Worm (Caenorhabditis elegans) whole organism, young adult: ENCODE data around the gene C01B10.44.
A peak's percentile ranks its signal among the peaks of the same experiment; 100 is the strongest.
"Not testable (repeated sequence)": the region's sequence is repeated elsewhere in the genome, so short reads cannot be mapped to it uniquely, and the experiment has no call there.

Experiments
- B0019.2 ChIP-seq: fragments of 200-800 bp; sonication (Bioruptor generic); conservative IDR thresholded peaks from 2 replicates; pipeline ENCODE4 v1.3.6; 2022; ENCODE audit warnings: missing genetic modification reagents, missing genetic modification characterization, missing compliant biosample characterization
- B0035.1 ChIP-seq: sonication (generic microtip); optimal IDR thresholded peaks from 2 replicates; lab custom pipeline; 2016; ENCODE audit warnings: missing genetic modification characterization, mild to moderate bottlenecking, missing compliant biosample characterization, missing genotype, missing genetic modification reagents
- B0336.3 ChIP-seq: fragments of 200-800 bp; sonication (Bioruptor generic); IDR thresholded peaks from 2 replicates; pipeline ENCODE4 v1.3.6; 2022; ENCODE audit warnings: missing genetic modification characterization, missing compliant biosample characterization
- F23B12.7 ChIP-seq: sonication (generic microtip); optimal IDR thresholded peaks from 2 replicates; lab custom pipeline; 2017; ENCODE audit warnings: missing genetic modification characterization, mild to moderate bottlenecking, missing compliant biosample characterization, antibody characterized with exemption, moderate library complexity; ENCODE audit not compliant: insufficient read depth
- F55B11.4 ChIP-seq: sonication (generic microtip); optimal IDR thresholded peaks from 2 replicates; lab custom pipeline; 2016; ENCODE audit warnings: missing compliant biosample characterization, missing genetic modification characterization, borderline replicate concordance; ENCODE audit not compliant: insufficient read depth
- F57A8.1 ChIP-seq: fragments of 200-800 bp; sonication (Bioruptor generic); optimal IDR thresholded peaks from 2 replicates; lab custom pipeline; 2018; ENCODE audit warnings: mild to moderate bottlenecking, missing genetic modification characterization, moderate library complexity, missing compliant biosample characterization
- F57C9.4 ChIP-seq: sonication (generic microtip); optimal IDR thresholded peaks from 2 replicates; lab custom pipeline; 2017; ENCODE audit warnings: mild to moderate bottlenecking, missing genetic modification characterization, missing compliant biosample characterization
- T26A5.8 ChIP-seq: sonication (generic microtip); optimal IDR thresholded peaks from 2 replicates; lab custom pipeline; 2016; ENCODE audit warnings: missing genetic modification characterization, missing compliant biosample characterization
- Y79H2A.3 ChIP-seq: fragments of 200-800 bp; sonication (Bioruptor generic); conservative IDR thresholded peaks from 2 replicates; pipeline ENCODE4 v1.3.6; 2022; ENCODE audit warnings: missing genetic modification reagents, missing genetic modification characterization, missing compliant biosample characterization
- akir-1 ChIP-seq: fragments of 200-800 bp; sonication (Bioruptor generic); optimal IDR thresholded peaks from 2 replicates; lab custom pipeline; 2018; ENCODE audit warnings: mild to moderate bottlenecking, missing genetic modification characterization, moderate library complexity, missing compliant biosample characterization
- attf-6 ChIP-seq: fragments of 200-800 bp; sonication (Bioruptor generic); IDR thresholded peaks from 2 replicates; pipeline ENCODE4 v1.3.6; 2022; ENCODE audit warnings: missing genetic modification reagents, missing genetic modification characterization, missing compliant biosample characterization
- ceh-79 ChIP-seq: sonication (generic microtip); optimal IDR thresholded peaks from 2 replicates; lab custom pipeline; 2017; ENCODE audit warnings: mild to moderate bottlenecking, missing genetic modification characterization, missing compliant biosample characterization
- dox-1 ChIP-seq: fragments of 200-800 bp; sonication (Bioruptor generic); IDR thresholded peaks from 2 replicates; pipeline ENCODE4 v1.3.6; 2022; ENCODE audit warnings: missing genetic modification reagents, missing genetic modification characterization, missing compliant biosample characterization
- dpff-1 ChIP-seq: sonication (generic microtip); optimal IDR thresholded peaks from 2 replicates; lab custom pipeline; 2017; ENCODE audit warnings: mild to moderate bottlenecking, missing genetic modification characterization, missing compliant biosample characterization
- fkh-3 ChIP-seq: sonication (generic microtip); optimal IDR thresholded peaks from 2 replicates; lab custom pipeline; 2016; ENCODE audit warnings: mild to moderate bottlenecking, missing genetic modification characterization, missing compliant biosample characterization
- gei-17 ChIP-seq: fragments of 200-800 bp; sonication (Bioruptor generic); optimal IDR thresholded peaks from 2 replicates; lab custom pipeline; 2018; ENCODE audit warnings: mild to moderate bottlenecking, missing genetic modification characterization, missing compliant biosample characterization
- hmg-1.2 ChIP-seq: fragments of 200-800 bp; sonication (Bioruptor generic); IDR thresholded peaks from 2 replicates; pipeline ENCODE4 v1.3.6; 2022; ENCODE audit warnings: missing genetic modification reagents, missing genetic modification characterization, missing compliant biosample characterization
- hrde-1 ChIP-seq: sonication (generic microtip); optimal IDR thresholded peaks from 2 replicates; lab custom pipeline; 2016; ENCODE audit warnings: missing genetic modification characterization, mild to moderate bottlenecking, missing compliant biosample characterization, moderate library complexity, missing genotype, missing genetic modification reagents, borderline replicate concordance
- let-526 ChIP-seq: fragments of 200-800 bp; sonication (Bioruptor generic); IDR thresholded peaks from 2 replicates; pipeline ENCODE4 v1.3.6; 2022; ENCODE audit warnings: missing genetic modification reagents, missing genetic modification characterization, missing compliant biosample characterization
- lin-26 ChIP-seq: fragments of 200-800 bp; sonication (Bioruptor generic); IDR thresholded peaks from 2 replicates; pipeline ENCODE4 v1.3.6; 2022; ENCODE audit warnings: missing genetic modification reagents, missing genetic modification characterization, missing compliant biosample characterization
- lin-35 ChIP-seq, 3 experiments: fragments of 150-350 bp in 2 of 3; sonication (generic microtip) in 1 of 3; optimal IDR thresholded peaks; 2 replicates each; lab custom pipeline; 2014 to 2018; ENCODE audit warnings: missing biosample characterization in 3 of 3, missing genetic modification characterization in 3 of 3, missing genetic modification reagents in 3 of 3
- lir-1 ChIP-seq: fragments of 200-800 bp; sonication (Bioruptor generic); conservative IDR thresholded peaks from 2 replicates; pipeline ENCODE4 v1.3.6; 2022; ENCODE audit warnings: missing genetic modification reagents, missing genetic modification characterization, missing compliant biosample characterization
- madf-3 ChIP-seq: fragments of 200-800 bp; sonication (Bioruptor generic); IDR thresholded peaks from 2 replicates; pipeline ENCODE4 v1.3.6; 2022; ENCODE audit warnings: missing genetic modification reagents, missing genetic modification characterization, missing compliant biosample characterization
- madf-6 ChIP-seq: fragments of 200-800 bp; sonication (Bioruptor generic); IDR thresholded peaks from 2 replicates; pipeline ENCODE4 v1.3.6; 2022; ENCODE audit warnings: missing genetic modification reagents, missing genetic modification characterization, missing compliant biosample characterization
- mcd-1 ChIP-seq: fragments of 200-800 bp; sonication (Bioruptor generic); IDR thresholded peaks from 2 replicates; pipeline ENCODE4 v1.3.6; 2022; ENCODE audit warnings: missing genetic modification reagents, missing genetic modification characterization, missing compliant biosample characterization
- nhr-179 ChIP-seq: sonication (generic microtip); optimal IDR thresholded peaks from 2 replicates; lab custom pipeline; 2016; ENCODE audit warnings: mild to moderate bottlenecking, missing genetic modification characterization, missing compliant biosample characterization
- nhr-80 ChIP-seq: sonication (generic microtip); optimal IDR thresholded peaks from 2 replicates; lab custom pipeline; 2016; ENCODE audit warnings: missing genetic modification characterization, missing compliant biosample characterization
- nhr-90 ChIP-seq: sonication (generic microtip); optimal IDR thresholded peaks from 2 replicates; lab custom pipeline; 2016; ENCODE audit warnings: missing genotype, mild to moderate bottlenecking, missing genetic modification characterization, missing compliant biosample characterization
- pbrm-1 ChIP-seq: fragments of 200-800 bp; sonication (Bioruptor generic); IDR thresholded peaks from 2 replicates; pipeline ENCODE4 v1.3.6; 2022; ENCODE audit warnings: missing genetic modification reagents, missing genetic modification characterization, missing compliant biosample characterization
- rec-8 ChIP-seq, 2 experiments: sonication (generic microtip); optimal IDR thresholded peaks; 2 replicates each; lab custom pipeline; 2016; ENCODE audit warnings: mild to moderate bottlenecking in 2 of 2, missing genetic modification characterization in 2 of 2, missing genetic modification reagents in 2 of 2, missing genotype in 2 of 2, missing biosample characterization in 1 of 2, missing compliant biosample characterization in 1 of 2, moderate library complexity in 1 of 2
- snpc-3.4 ChIP-seq: sonication (generic microtip); optimal IDR thresholded peaks from 2 replicates; lab custom pipeline; 2017; ENCODE audit warnings: missing genetic modification characterization, mild to moderate bottlenecking, missing compliant biosample characterization, antibody characterized with exemption, moderate library complexity, missing genotype, missing genetic modification reagents
- snpc-4 ChIP-seq, 5 experiments: fragments of 150-350 bp in 1 of 5; sonication (generic microtip) in 4 of 5; optimal IDR thresholded peaks; 2 replicates each; lab custom pipeline; 2014 to 2018; ENCODE audit warnings: missing genetic modification characterization in 5 of 5, missing biosample characterization in 3 of 5, antibody characterized with exemption in 2 of 5, mild to moderate bottlenecking in 2 of 5, missing compliant biosample characterization in 2 of 5, missing genotype in 2 of 5, moderate library complexity in 2 of 5, missing genetic modification reagents in 1 of 5
- xnd-1 ChIP-seq: sonication (generic microtip); optimal IDR thresholded peaks from 2 replicates; lab custom pipeline; 2016; ENCODE audit warnings: missing genotype, missing genetic modification reagents, missing genetic modification characterization, missing compliant biosample characterization
- ztf-22 ChIP-seq: fragments of 200-800 bp; sonication (Bioruptor generic); optimal IDR thresholded peaks from 2 replicates; lab custom pipeline; 2018; ENCODE audit warnings: mild to moderate bottlenecking, missing genetic modification characterization, moderate library complexity, missing compliant biosample characterization
- ztf-25 ChIP-seq: fragments of 200-800 bp; sonication (Bioruptor generic); IDR thresholded peaks from 2 replicates; pipeline ENCODE4 v1.3.6; 2022; ENCODE audit warnings: missing genetic modification reagents, missing genetic modification characterization, missing compliant biosample characterization
- ztf-3 ChIP-seq: fragments of 200-800 bp; sonication (Bioruptor generic); optimal IDR thresholded peaks from 2 replicates; lab custom pipeline; 2018; ENCODE audit warnings: mild to moderate bottlenecking, missing genetic modification characterization, missing compliant biosample characterization

The C01B10.44 gene

DNA sequence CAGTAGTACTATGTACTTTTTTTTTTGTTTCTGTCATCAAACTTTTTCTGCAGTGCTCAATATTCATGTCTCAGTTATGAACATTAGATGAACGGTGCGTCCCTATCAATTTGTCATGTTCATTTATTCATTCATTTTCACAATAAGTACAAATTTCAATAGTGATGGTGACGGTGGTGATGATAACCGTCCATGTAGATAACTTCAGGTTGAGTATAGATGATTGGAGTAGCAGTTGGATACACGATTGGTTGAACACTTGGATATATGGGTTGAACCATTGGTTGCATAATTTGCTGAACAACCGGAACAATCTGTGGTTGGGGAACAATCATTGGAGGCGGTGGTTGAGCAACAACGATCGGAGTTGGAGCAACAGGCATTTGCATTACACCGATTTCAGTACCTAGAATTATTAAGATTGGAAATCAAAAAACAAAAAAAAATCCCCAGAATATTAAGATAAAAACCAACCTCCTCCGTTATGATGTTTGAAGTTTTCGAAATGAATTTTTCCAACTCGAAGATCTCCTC lies 35.3 kb upstream of the C01B10.44 start:
- TF ChIP-seq nhr-179 (tag; lab: Kevin White, UChicago): no peak
- no peak for TF ChIP-seq ztf-25
- no peak for TF ChIP-seq snpc-4 (GFP tag; optimal IDR thresholded peaks at IDR 0.05; lab: Kevin White, UChicago)
- TF ChIP-seq snpc-4 (tag; optimal IDR thresholded peaks at IDR 0.05; lab: Kevin White, UChicago): peak in 1 of 4 experiments; percentile 61
- 0 out of 2 replicates have a peak, but pooled peaks have one; percentile 51 for TF ChIP-seq lin-26 (GFP tag; lab: Robert Waterston, UW)
- TF ChIP-seq dpff-1 (tag; lab: Kevin White, UChicago): peak; percentile 14
- no peak for TF ChIP-seq pbrm-1 (GFP tag; lab: Robert Waterston, UW)
- no peak for TF ChIP-seq nhr-90 (tag; lab: Kevin White, UChicago)
- TF ChIP-seq Y79H2A.3 (GFP tag; lab: Robert Waterston, UW): no peak
- TF ChIP-seq B0336.3: peak; percentile 51; the same call in 1 of the 2 replicates
- TF ChIP-seq ztf-3 (GFP tag; lab: Kevin White, UChicago): no peak
- no peak for TF ChIP-seq F57A8.1 (GFP tag; lab: Kevin White, UChicago)
- no peak for TF ChIP-seq ceh-79 (tag; lab: Kevin White, UChicago)
- TF ChIP-seq hrde-1 (tag; lab: Kevin White, UChicago): peak; percentile 65
- 0 out of 2 replicates have a peak, but pooled peaks have one; percentile 45 for TF ChIP-seq madf-3
- 0 out of 2 replicates have a peak, but pooled peaks have one; percentile 7 for TF ChIP-seq hmg-1.2 (GFP tag; lab: Robert Waterston, UW)
- TF ChIP-seq lin-35 (GFP tag; optimal IDR thresholded peaks at IDR 0.05; lab: Kevin White, UChicago): peak in 1 of 3 experiments; percentile 21
- no peak for TF ChIP-seq mcd-1 (GFP tag; lab: Robert Waterston, UW)
- TF ChIP-seq snpc-3.4 (tag; lab: Kevin White, UChicago): no peak
- 0 out of 2 replicates have a peak, but pooled peaks have one; percentile 32 for TF ChIP-seq madf-6 (GFP tag; lab: Robert Waterston, UW)

DNA sequence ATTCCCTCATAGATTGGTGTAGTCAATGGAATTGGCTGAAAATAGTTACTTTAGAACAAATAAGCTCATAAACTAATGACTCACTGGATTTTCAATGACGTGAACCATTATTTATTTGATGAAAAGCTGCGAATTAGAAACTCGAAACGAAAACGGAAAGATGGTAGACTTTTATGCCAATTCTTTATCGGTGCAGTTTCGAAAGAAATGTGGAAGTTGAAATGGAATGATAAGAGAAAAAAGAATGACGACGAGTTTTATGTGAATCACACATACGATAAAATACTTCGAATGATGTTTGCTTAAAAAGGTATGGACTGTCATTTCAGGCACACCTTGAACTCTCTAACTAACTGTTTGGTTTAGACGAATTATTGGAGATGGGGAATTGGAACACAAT lies 33.5 kb upstream of the C01B10.44 start, which contains the start of the genes lec-11 and irld-7:
TSS of gene lec-11 (minus strand) at position 126 of the 400 bp plus-strand sequence.
TSS of gene irld-7 (plus strand) at position 332 of the 400 bp plus-strand sequence.
- peak; percentile 69 for TF ChIP-seq nhr-80 (tag; lab: Kevin White, UChicago)
- no peak for TF ChIP-seq gei-17 (GFP tag; lab: Kevin White, UChicago)
- TF ChIP-seq, all 124 proteins: peak for 1

DNA sequence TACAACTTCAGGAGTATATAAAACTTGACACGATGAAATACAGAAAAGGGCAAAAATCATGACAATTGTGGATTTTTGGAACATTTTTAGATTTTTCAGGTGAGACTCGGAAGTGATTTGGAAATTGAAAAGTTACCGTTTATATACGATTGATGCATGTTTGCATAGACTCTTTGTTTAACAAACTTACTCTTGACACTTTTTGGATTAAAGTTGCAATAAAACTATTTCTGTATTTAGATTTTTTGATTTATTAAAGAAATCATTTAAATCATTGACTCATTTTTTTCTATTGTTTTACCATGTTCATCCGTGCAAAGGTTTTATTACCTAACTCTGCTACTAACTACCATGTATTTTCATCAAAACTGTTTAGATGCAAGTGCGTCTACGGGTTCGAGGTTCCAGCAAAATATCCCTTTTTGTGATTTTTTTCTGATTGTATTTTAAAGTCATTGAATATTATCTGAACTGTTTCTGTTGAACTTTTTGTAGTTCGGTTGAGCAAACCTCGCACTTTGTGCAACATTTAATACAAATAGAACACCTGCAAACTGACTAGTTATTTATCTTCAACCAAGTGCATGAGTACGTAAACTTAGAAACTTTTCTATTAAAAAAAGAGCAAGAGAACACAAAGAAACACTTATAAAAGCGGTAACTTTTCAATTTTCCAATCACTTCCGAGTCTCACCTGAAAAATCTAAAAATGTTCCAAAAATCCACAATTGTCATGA lies 32.3 kb upstream of the C01B10.44 start, which contains the start of the genes nspb-1 and nspb-2:
TSS of gene nspb-1 (minus strand) at position 101 of the 737 bp plus-strand sequence.
TSS of gene nspb-2 (plus strand) at position 687 of the 737 bp plus-strand sequence.
- not testable (repeated sequence) for TF ChIP-seq let-526 (GFP tag; lab: Robert Waterston, UW); F55B11.4 (tag; lab: Kevin White, UChicago); akir-1 (GFP tag; lab: Kevin White, UChicago)
- TF ChIP-seq, all 124 proteins: peak for 0; not testable (repeated sequence) for 124

DNA sequence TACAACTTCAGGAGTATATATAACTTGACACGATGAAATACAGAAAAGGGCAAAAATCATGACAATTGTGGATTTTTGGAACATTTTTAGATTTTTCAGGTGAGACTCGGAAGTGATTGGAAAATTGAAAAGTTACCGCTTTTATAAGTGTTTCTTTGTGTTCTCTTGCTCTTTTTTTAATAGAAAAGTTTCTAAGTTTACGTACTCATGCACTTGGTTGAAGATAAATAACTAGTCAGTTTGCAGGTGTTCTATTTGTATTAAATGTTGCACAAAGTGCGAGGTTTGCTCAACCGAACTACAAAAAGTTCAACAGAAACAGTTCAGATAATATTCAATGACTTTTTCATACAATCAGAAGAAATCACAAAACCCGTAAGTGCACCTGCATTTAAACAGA lies 28.6 kb upstream of the C01B10.44 start, which contains the start of gene nspb-3:
TSS of gene nspb-3 (minus strand) at position 101 of the 400 bp plus-strand sequence.
- not testable (repeated sequence) for TF ChIP-seq fkh-3 (tag; lab: Kevin White, UChicago); madf-3; B0035.1 (tag; lab: Kevin White, UChicago)
- TF ChIP-seq, all 124 proteins: peak for 0; not testable (repeated sequence) for 124

DNA sequence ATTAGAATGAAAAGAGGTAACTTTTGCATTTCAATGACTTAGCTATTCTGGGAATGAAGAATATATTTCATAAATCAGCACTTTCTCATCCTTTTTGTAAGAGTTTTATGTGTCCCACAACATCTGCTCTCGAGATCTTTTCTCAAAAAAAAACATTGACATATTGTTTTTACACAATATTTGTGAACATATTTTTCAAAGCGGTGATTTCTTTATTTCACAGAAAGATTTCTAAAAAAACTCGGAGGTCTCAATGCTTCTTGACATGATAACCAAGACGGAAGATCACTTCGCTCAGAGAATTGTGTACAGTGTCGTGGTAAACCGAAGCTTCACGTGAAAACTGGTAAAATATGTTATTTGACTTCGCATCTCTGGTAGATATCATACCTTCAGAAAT lies 27.6 kb upstream of the C01B10.44 start, which contains the start of gene F38A5.22:
TSS of gene F38A5.22 (minus strand) at position 29 of the 400 bp plus-strand sequence.
- TF ChIP-seq ztf-22 (GFP tag; lab: Kevin White, UChicago) (no peak), dox-1 (GFP tag; lab: Robert Waterston, UW) (no peak), F23B12.7 (tag; lab: Kevin White, UChicago) (no peak), F57C9.4 (tag; lab: Kevin White, UChicago) (no peak), attf-6 (no peak), lir-1 (GFP tag; lab: Robert Waterston, UW) (no peak), rec-8 (tag; optimal IDR thresholded peaks at IDR 0.05; lab: Kevin White, UChicago) (no peak), xnd-1 (tag; lab: Kevin White, UChicago) (no peak), T26A5.8 (tag; lab: Kevin White, UChicago) (no peak), lin-35 (GFP tag; optimal IDR thresholded peaks at IDR 0.05; lab: Kevin White, UChicago) (no peak), akir-1 (GFP tag; lab: Kevin White, UChicago) (no peak), snpc-4 (GFP tag; optimal IDR thresholded peaks at IDR 0.05; lab: Kevin White, UChicago) (no peak), snpc-4 (tag; optimal IDR thresholded peaks at IDR 0.05; lab: Kevin White, UChicago) (no peak), B0019.2 (GFP tag; lab: Robert Waterston, UW) (no peak)
